Fruit fly (Drosophila melanogaster): Measurements from ENCODE around the gene Gmppb.
A peak's percentile ranks its signal among the peaks of the same experiment; 100 is the strongest.

The Gmppb gene

DNA sequence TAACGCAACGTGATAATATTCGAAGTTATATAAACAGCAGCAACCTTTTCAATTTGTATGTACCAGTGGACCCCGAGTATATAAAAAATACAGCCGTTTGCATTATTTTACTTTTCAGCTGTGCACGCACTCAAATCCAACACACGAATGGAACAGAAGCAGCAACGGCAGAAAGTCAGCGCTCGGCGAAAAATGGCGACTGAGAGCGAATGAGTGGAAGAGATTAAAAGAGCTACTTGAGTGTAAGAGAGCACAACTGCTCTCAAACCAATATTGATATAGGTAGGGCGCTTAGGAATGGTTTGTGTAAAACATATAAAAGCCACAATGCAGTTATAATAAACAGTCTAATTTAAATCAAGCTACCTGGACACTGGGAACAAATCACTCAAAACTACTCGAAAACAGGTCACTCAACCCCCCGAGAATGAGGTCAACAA lies 4.9 kb upstream of the Gmppb start (continued):
- TF ChIP-seq dac (GFP tag; optimal IDR thresholded peaks at IDR 0.05) (no peak), Sox15 (GFP tag; optimal IDR thresholded peaks at IDR 0.05) (no peak), CG9139 (GFP tag; optimal IDR thresholded peaks at IDR 0.05) (peak; percentile 73), eg (GFP tag; IDR thresholded peaks at IDR 0.05) (peak; percentile 40; the same call in 1 of the 3 replicates), dsx (GFP tag; optimal IDR thresholded peaks at IDR 0.05; ENCODE audit: poor library complexity, severe bottlenecking) (peak; percentile 45), Eip78C (GFP tag) (peak; percentile 84), fkh (GFP tag; optimal IDR thresholded peaks at IDR 0.05) (peak; percentile 87)

DNA sequence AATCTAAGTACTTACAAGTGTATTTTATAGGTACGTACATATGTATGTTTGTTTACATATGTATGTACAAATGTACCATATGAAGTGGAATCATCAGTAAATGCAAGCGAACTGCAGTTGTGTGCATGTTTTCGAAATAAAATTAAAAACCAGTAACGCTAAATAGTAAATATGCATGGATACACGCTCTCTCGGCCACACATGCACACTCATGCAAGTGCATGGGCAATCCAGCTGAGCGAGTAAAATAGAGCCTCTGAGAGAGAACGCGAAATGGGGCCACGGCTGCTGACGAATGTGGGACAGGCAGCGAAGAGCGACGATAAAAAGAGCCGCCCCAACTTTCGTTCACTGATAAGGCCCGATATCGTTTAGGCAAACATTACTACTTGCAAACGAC lies 3.7 kb upstream of the Gmppb start:
- TF ChIP-seq Eip75B (GFP tag; optimal IDR thresholded peaks at IDR 0.05), result peak; percentile 30
- TF ChIP-seq Sox14 (GFP tag; optimal IDR thresholded peaks at IDR 0.05), result no peak
- peak; percentile 32 for TF ChIP-seq fkh (GFP tag; optimal IDR thresholded peaks at IDR 0.05)

DNA sequence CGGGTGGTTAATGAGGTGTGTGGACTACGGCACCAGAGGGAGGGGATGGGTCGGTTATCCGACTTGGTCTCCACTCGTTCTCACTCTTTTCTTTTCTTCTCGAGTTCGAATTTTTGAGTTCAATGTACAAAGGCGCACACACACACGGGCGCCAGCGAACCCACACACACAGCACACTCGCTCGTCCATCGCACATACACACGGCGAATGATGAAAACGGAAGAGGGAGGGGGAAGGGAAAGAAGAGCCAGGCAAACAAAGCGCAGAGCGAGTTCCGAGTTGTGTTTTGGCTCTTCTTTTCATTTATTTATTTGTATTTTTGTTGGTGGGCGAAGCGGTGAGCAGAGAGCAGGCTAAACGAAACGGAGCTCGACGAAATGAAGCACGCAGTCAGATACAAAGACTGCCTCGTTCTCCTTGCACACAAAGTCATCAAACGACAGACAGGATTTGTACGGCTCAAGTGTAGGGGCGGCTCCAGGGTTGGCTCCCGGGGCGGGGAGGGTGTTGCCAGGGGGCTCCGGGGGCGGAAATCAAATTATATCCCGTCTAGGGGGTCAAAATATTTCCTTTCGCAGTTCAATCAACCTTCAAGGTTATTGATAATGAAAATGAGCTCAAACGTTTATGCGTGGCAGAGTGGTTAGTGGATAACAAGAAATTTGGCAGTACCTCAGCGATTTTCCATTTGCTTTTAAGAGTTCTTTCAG lies 1.1 kb upstream of the Gmppb start:
- TF ChIP-seq Sox14 (GFP tag; optimal IDR thresholded peaks at IDR 0.05) (peak; percentile 94), cyc (GFP tag; optimal IDR thresholded peaks at IDR 0.05) (no peak), CG32006 (GFP tag; optimal IDR thresholded peaks at IDR 0.05) (no peak), spab (GFP tag; optimal IDR thresholded peaks at IDR 0.05) (peak; percentile 1), acj6 (GFP tag; optimal IDR thresholded peaks at IDR 0.05) (no peak), CG10631 (GFP tag; optimal IDR thresholded peaks at IDR 0.05) (no peak), topi (GFP tag; optimal IDR thresholded peaks at IDR 0.05) (peak; percentile 49), Sox102F (GFP tag; optimal IDR thresholded peaks at IDR 0.05) (peak; percentile 70), CG10669 (GFP tag; optimal IDR thresholded peaks at IDR 0.05) (no peak), Blimp-1 (GFP tag; optimal IDR thresholded peaks at IDR 0.05) (peak; percentile 58), CG16779 (tag; optimal IDR thresholded peaks at IDR 0.05) (peak; percentile 1), CG9139 (GFP tag; optimal IDR thresholded peaks at IDR 0.05) (peak; percentile 35), OdsH (GFP tag; optimal IDR thresholded peaks at IDR 0.05) (no peak), ss (GFP tag; optimal IDR thresholded peaks at IDR 0.05) (peak; percentile 74 to 80), CG6854 (GFP tag; optimal IDR thresholded peaks at IDR 0.05) (peak; percentile 68), salr (GFP tag; optimal IDR thresholded peaks at IDR 0.05) (no peak), CG6276 (GFP tag; optimal IDR thresholded peaks at IDR 0.05) (no peak), fd59A (GFP tag; optimal IDR thresholded peaks at IDR 0.05) (no peak), CG11294 (GFP tag; IDR thresholded peaks at IDR 0.05) (no peak), CG1621 (tag; optimal IDR thresholded peaks at IDR 0.05) (peak; percentile 42), Eip78C (GFP tag) (peak; percentile 74), CG31627 (GFP tag; optimal IDR thresholded peaks at IDR 0.05) (no peak), CG7368 (GFP tag; optimal IDR thresholded peaks at IDR 0.05) (peak; percentile 10), lz (GFP tag; optimal IDR thresholded peaks at IDR 0.05) (peak; percentile 12), eg (GFP tag; IDR thresholded peaks at IDR 0.05) (no peak), CG11902 (GFP tag; optimal IDR thresholded peaks at IDR 0.05) (no peak), Met (GFP tag; optimal IDR thresholded peaks at IDR 0.05) (peak; percentile 15), CG8319 (GFP tag; optimal IDR thresholded peaks at IDR 0.05) (no peak), Sox15 (GFP tag; optimal IDR thresholded peaks at IDR 0.05) (no peak), fd85E (GFP tag; optimal IDR thresholded peaks at IDR 0.05) (no peak), svp (GFP tag) (peak; percentile 47), CG8119 (GFP tag; IDR thresholded peaks at IDR 0.05) (no peak), CG6163 (GFP tag; IDR thresholded peaks at IDR 0.05) (peak; percentile 77), CG34406 (GFP tag; optimal IDR thresholded peaks at IDR 0.05) (no peak), CG4318 (GFP tag; optimal IDR thresholded peaks at IDR 0.05) (no peak), dsx (GFP tag; optimal IDR thresholded peaks at IDR 0.05; ENCODE audit: poor library complexity, severe bottlenecking) (peak; percentile 90), CG6792 (GFP tag; optimal IDR thresholded peaks at IDR 0.05) (peak; percentile 19), CG3032 (tag; optimal IDR thresholded peaks at IDR 0.05) (peak; percentile 32), net (GFP tag; optimal IDR thresholded peaks at IDR 0.05) (peak; percentile 9), Gug (GFP tag; IDR thresholded peaks at IDR 0.05) (no peak), Smox (GFP tag; optimal IDR thresholded peaks at IDR 0.05) (no peak), Hr39 (GFP tag; optimal IDR thresholded peaks at IDR 0.05) (no peak), CG11762 (GFP tag; optimal IDR thresholded peaks at IDR 0.05; ENCODE audit: insufficient read depth) (no peak)
